Worm (Caenorhabditis elegans): ENCODE data around the gene srh-61.

DNA sequence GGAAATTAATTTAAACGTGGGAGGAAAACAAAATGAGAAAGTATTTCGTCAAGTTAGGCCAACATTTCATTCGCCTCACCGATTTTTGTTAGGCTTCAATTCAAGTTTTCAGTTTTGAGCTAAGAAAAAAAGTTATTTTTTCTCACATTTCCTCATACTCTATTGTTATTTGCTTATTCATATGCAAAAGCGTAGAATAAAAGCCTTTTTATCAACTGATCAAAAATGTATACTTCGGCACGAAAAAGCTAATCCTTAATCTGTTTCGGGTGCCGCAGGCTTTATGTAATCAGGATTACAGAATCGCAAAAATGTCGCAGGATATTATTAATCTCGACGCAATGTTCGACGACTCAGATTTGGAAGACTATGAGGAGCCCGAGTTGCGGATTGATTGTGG lies 26.3 kb downstream of the srh-61 start, which contains the start of gene T21B4.15:
- TF ChIP-seq pax-3 (tag; optimal IDR thresholded peaks at IDR 0.05) (no peak), nhr-11 (tag; optimal IDR thresholded peaks at IDR 0.05) (no peak), lin-35 (GFP tag; optimal IDR thresholded peaks at IDR 0.05) (no peak), elt-2 (tag; optimal IDR thresholded peaks at IDR 0.05) (no peak), lsy-2 (tag; optimal IDR thresholded peaks at IDR 0.05) (no peak), aly-2 (tag; optimal IDR thresholded peaks at IDR 0.05) (no peak), ets-5 (GFP tag; IDR thresholded peaks at IDR 0.05) (no peak), mep-1 (tag; optimal IDR thresholded peaks at IDR 0.05) (no peak)
